Fruit fly (Drosophila melanogaster) whole organism, wandering third instar larva: ENCODE measurements around the gene tex.

ENCODE experiments used
- CG9705 ChIP-seq: fragments of 200-800 bp; sonication (Bioruptor generic); optimal IDR thresholded peaks from 2 replicates; lab custom pipeline; 2018; ENCODE audit warnings: missing biosample characterization, mild to moderate bottlenecking, missing genetic modification characterization
- Dfd ChIP-seq: fragments of >200 bp; optimal IDR thresholded peaks from 2 replicates; lab custom pipeline; 2017; ENCODE audit warnings: missing biosample characterization, missing genetic modification characterization
- Hnf4 ChIP-seq: fragments of 200-800 bp; sonication (Bioruptor generic); optimal IDR thresholded peaks from 2 replicates; lab custom pipeline; 2016; ENCODE audit warnings: missing biosample characterization, mild to moderate bottlenecking, missing genetic modification characterization
- Jra ChIP-seq: sonication (Bioruptor generic); optimal IDR thresholded peaks from 2 replicates; lab custom pipeline; 2016; ENCODE audit warnings: missing biosample characterization, missing genetic modification characterization
- Mio ChIP-seq: sonication (Bioruptor generic); optimal IDR thresholded peaks from 2 replicates; lab custom pipeline; 2016; ENCODE audit warnings: missing biosample characterization, missing genetic modification characterization
- Myc ChIP-seq: fragments of >200 bp; optimal IDR thresholded peaks from 2 replicates; lab custom pipeline; 2017
- br ChIP-seq: fragments of 200-800 bp; sonication (Bioruptor generic); optimal IDR thresholded peaks from 2 replicates; lab custom pipeline; 2016; ENCODE audit warnings: missing biosample characterization, missing genetic modification characterization
- dl ChIP-seq, 2 experiments: fragments of 175-275, 200-275 bp in 1 of 2; fragments of 200-275 bp in 1 of 2; sonication (Bioruptor generic); optimal IDR thresholded peaks; lab custom pipeline; 2018; ENCODE audit warnings: mild to moderate bottlenecking in 2 of 2, missing biosample characterization in 2 of 2, missing genetic modification characterization in 2 of 2, moderate library complexity in 2 of 2; ENCODE audit not compliant: partially characterized antibody in 2 of 2, insufficient read depth in 1 of 2
- foxo ChIP-seq, 2 experiments: fragments of 200-800 bp; sonication (Bioruptor generic); optimal IDR thresholded peaks; 2 replicates in 1 of 2; 3 replicates in 1 of 2; lab custom pipeline; 2016 to 2017; ENCODE audit warnings: missing biosample characterization in 2 of 2, missing genetic modification characterization in 2 of 2
- h ChIP-seq: fragments of 200-800 bp; sonication (Bioruptor generic); optimal IDR thresholded peaks from 3 replicates; lab custom pipeline; 2016; ENCODE audit warnings: missing biosample characterization, mild to moderate bottlenecking, missing genetic modification characterization
- psq ChIP-seq: fragments of 200-800 bp; sonication (Bioruptor generic); optimal IDR thresholded peaks from 3 replicates; lab custom pipeline; 2017; ENCODE audit warnings: missing biosample characterization, mild to moderate bottlenecking, missing genetic modification characterization, moderate library complexity
- usp ChIP-seq: fragments of >200 bp; optimal IDR thresholded peaks from 2 replicates; lab custom pipeline; 2017; ENCODE audit warnings: missing biosample characterization, missing genetic modification characterization
- woc ChIP-seq: sonication (Bioruptor generic); optimal IDR thresholded peaks from 2 replicates; lab custom pipeline; 2016; ENCODE audit warnings: missing biosample characterization, mild to moderate bottlenecking, missing genetic modification characterization

DNA sequence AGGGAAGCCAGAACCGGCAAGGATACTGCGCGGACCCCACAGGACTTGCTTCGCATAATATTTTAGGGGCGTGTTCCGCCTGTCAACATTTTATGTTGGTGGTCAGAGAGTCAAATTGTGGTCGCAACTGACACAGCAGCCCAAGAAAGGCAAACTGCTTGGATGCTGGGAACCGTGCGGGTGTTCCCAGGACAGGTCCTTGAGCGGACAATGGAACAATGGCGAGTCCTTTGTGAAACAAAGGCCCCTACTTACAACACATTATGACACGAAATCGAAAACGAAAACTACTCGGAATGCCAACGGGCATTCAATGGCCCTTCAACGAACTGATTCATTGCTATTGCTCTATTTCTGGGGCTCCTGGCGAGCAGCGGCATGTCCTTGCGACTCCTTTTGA lies 24.2 kb downstream of the tex start:
- TF ChIP-seq Dfd (no peak), foxo (GFP tag; optimal IDR thresholded peaks at IDR 0.05; lab: Kevin White, UChicago) (no peak), CG9705 (GFP tag; lab: Kevin White, UChicago) (no peak), Myc (lab: Kevin White, UChicago) (no peak), br (GFP tag; lab: Kevin White, UChicago) (no peak), Jra (GFP tag; lab: Kevin White, UChicago) (no peak), Hnf4 (no peak), woc (GFP tag; lab: Kevin White, UChicago) (no peak), dl (GFP tag; optimal IDR thresholded peaks at IDR 0.05; lab: Kevin White, UChicago; ENCODE audit: insufficient read depth in 1 of 2, partially characterized antibody in 2 of 2) (no peak), Mio (GFP tag; lab: Kevin White, UChicago) (no peak), h (no peak), usp (no peak), psq (GFP tag; lab: Kevin White, UChicago) (no peak)
